Worm (Caenorhabditis elegans): ENCODE measurements around the gene srh-23.

Gene srh-23

DNA sequence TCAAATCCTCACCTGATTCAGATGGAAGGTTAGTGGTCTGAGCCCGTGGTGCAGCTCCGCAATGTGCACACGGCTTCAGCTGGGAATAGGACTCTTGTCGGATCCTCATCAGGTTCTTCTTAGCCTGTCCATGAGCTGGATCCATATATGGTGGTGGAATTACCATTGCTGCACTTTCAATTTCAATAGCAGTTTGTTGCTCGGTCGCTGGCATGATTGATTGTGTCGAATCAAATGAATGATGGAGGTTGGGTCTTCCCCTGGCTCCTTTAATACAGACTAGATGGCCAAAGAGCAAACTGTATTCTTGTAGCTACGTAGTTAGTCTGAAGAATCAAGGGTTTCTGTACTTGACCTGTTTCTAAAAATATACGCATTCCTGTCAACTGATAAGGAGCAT is 11.9 kb downstream of the srh-23 start, which contains the start of gene C02E7.10:
Gene C02E7.10, minus strand, starts transcription at position 232 of the 400 bp plus-strand sequence.
- TF ChIP-seq rcor-1 (GFP tag; IDR thresholded peaks at IDR 0.05) (no peak), madf-3 (GFP tag; IDR thresholded peaks at IDR 0.05) (no peak), B0035.1 (tag; optimal IDR thresholded peaks at IDR 0.05) (no peak), F23B12.7 (tag; optimal IDR thresholded peaks at IDR 0.05; ENCODE audit: insufficient read depth) (no peak), F57C9.4 (tag; optimal IDR thresholded peaks at IDR 0.05) (no peak), nfya-1 (tag; optimal IDR thresholded peaks at IDR 0.05; ENCODE audit: borderline replicate concordance, insufficient read depth) (no peak), Y56A3A.18 (GFP tag; IDR thresholded peaks at IDR 0.05) (no peak), mxl-1 (tag; optimal IDR thresholded peaks at IDR 0.05) (no peak), efl-1 (GFP tag; optimal IDR thresholded peaks at IDR 0.05) (no peak), somi-1 (GFP tag; optimal IDR thresholded peaks at IDR 0.05) (no peak), pbrm-1 (GFP tag; IDR thresholded peaks at IDR 0.05) (no peak)

ce11 chrV:4933268-4933667 is 12.4 kb downstream of the srh-23 start:
- TF ChIP-seq ceh-58 (GFP tag; IDR thresholded peaks at IDR 0.05) (no peak), chd-7 (tag; optimal IDR thresholded peaks at IDR 0.05) (no peak), rpc-1 (optimal IDR thresholded peaks at IDR 0.05) (no peak), rpc-1 (tag; optimal IDR thresholded peaks at IDR 0.05) (no peak), rec-8 (tag; optimal IDR thresholded peaks at IDR 0.05) (no peak), Y95B8A.8 (GFP tag; IDR thresholded peaks at IDR 0.05) (no peak), K11D2.4 (GFP tag; IDR thresholded peaks at IDR 0.05) (no peak), Y56A3A.18 (GFP tag; IDR thresholded peaks at IDR 0.05) (no peak), D2030.7 (GFP tag; IDR thresholded peaks at IDR 0.05) (no peak), hmg-20 (GFP tag; IDR thresholded peaks at IDR 0.05) (no peak), nfya-2 (GFP tag; IDR thresholded peaks at IDR 0.05) (no peak), ztf-6 (GFP tag; IDR thresholded peaks at IDR 0.05) (no peak), dox-1 (GFP tag; IDR thresholded peaks at IDR 0.05) (no peak), nhr-90 (tag; optimal IDR thresholded peaks at IDR 0.05) (no peak), F23B12.7 (tag; optimal IDR thresholded peaks at IDR 0.05; ENCODE audit: insufficient read depth) (no peak), aptf-2 (GFP tag; conservative IDR thresholded peaks at IDR 0.05) (no peak), ceh-91 (GFP tag; IDR thresholded peaks at IDR 0.05) (no peak), madf-3 (GFP tag; IDR thresholded peaks at IDR 0.05) (no peak), tbp1 (GFP tag; optimal IDR thresholded peaks at IDR 0.05) (no peak), ccch-3 (GFP tag; optimal IDR thresholded peaks at IDR 0.05) (no peak), lsy-27 (tag; optimal IDR thresholded peaks at IDR 0.05; ENCODE audit: borderline replicate concordance, insufficient read depth) (no peak)

DNA sequence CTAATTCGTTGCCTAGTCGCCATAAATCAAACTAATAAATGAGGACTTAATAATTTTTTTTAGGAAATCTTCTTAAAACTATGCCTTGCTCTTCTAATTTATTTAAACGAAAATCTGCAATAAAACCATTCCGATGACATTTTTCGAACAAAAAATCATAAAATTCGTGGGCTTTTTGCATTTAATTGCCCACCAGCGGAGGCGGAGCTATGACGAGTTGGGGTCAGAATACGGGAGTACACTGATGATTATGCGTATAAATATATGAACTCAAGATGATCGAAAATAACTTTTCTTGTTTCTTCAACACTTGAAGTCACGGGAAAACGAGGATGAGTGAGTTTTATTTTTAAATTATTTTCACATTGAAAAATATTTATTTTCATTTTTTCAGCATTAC is 13.5 kb downstream of the srh-23 start, which contains the start of gene catp-2:
Gene catp-2, plus strand, starts transcription at position 301 of the 400 bp plus-strand sequence.
- no peak for TF ChIP-seq lag-1 (GFP tag; IDR thresholded peaks at IDR 0.05)
- TF ChIP-seq snpc-3.4 (tag; optimal IDR thresholded peaks at IDR 0.05), result no peak
- no peak for TF ChIP-seq gei-17 (GFP tag; optimal IDR thresholded peaks at IDR 0.05)
- TF ChIP-seq ceh-40 (GFP tag; IDR thresholded peaks at IDR 0.05), result no peak
- TF ChIP-seq ets-4 (GFP tag; optimal IDR thresholded peaks at IDR 0.05), result no peak
- TF ChIP-seq sptf-2 (GFP tag; optimal IDR thresholded peaks at IDR 0.05), result no peak
- no peak for TF ChIP-seq chd-7 (tag; optimal IDR thresholded peaks at IDR 0.05)
- no peak for TF ChIP-seq egrh-3 (GFP tag; IDR thresholded peaks at IDR 0.05)
- no peak for TF ChIP-seq K12H6.12 (tag; optimal IDR thresholded peaks at IDR 0.05)
- TF ChIP-seq sea-2 (GFP tag; IDR thresholded peaks at IDR 0.05), result no peak
- no peak for TF ChIP-seq madf-3 (GFP tag; IDR thresholded peaks at IDR 0.05)
- no peak for TF ChIP-seq attf-3 (GFP tag; conservative IDR thresholded peaks at IDR 0.05)
